Worm (Caenorhabditis elegans) whole organism, young adult: ENCODE measurements around the gene frpr-16.

ENCODE experiments used
- C06A6.2 ChIP-seq: fragments of 200-800 bp; sonication (Bioruptor generic); conservative IDR thresholded peaks from 2 replicates; pipeline ENCODE4 v1.3.6; 2022; ENCODE audit warnings: missing genetic modification characterization, missing compliant biosample characterization
- F23B12.7 ChIP-seq: sonication (generic microtip); optimal IDR thresholded peaks from 2 replicates; lab custom pipeline; 2017; ENCODE audit warnings: missing genetic modification characterization, mild to moderate bottlenecking, missing compliant biosample characterization, antibody characterized with exemption, moderate library complexity; ENCODE audit not compliant: insufficient read depth
- F52B5.7 ChIP-seq: sonication (generic microtip); optimal IDR thresholded peaks from 2 replicates; lab custom pipeline; 2016; ENCODE audit warnings: mild to moderate bottlenecking, missing genetic modification characterization, missing compliant biosample characterization
- F57A8.1 ChIP-seq: fragments of 200-800 bp; sonication (Bioruptor generic); optimal IDR thresholded peaks from 2 replicates; lab custom pipeline; 2018; ENCODE audit warnings: mild to moderate bottlenecking, missing genetic modification characterization, moderate library complexity, missing compliant biosample characterization
- T07F8.4 ChIP-seq: sonication (generic microtip); optimal IDR thresholded peaks from 2 replicates; lab custom pipeline; 2016; ENCODE audit warnings: mild to moderate bottlenecking, missing genetic modification characterization, moderate library complexity, missing compliant biosample characterization
- Y53F4B.3 ChIP-seq: fragments of 200-800 bp; sonication (Bioruptor generic); IDR thresholded peaks from 2 replicates; pipeline ENCODE4 v1.3.6; 2022; ENCODE audit warnings: missing genetic modification reagents, missing genetic modification characterization, missing compliant biosample characterization
- Y95B8A.8 ChIP-seq: fragments of 200-800 bp; sonication (Bioruptor generic); IDR thresholded peaks from 2 replicates; pipeline ENCODE4 v1.3.6; 2022; ENCODE audit warnings: missing genetic modification reagents, missing genetic modification characterization, missing compliant biosample characterization
- aptf-2 ChIP-seq: fragments of 200-800 bp; sonication (Bioruptor generic); conservative IDR thresholded peaks from 2 replicates; pipeline ENCODE4 v1.3.6; 2022; ENCODE audit warnings: missing genetic modification reagents, missing genetic modification characterization, missing compliant biosample characterization
- attf-5 ChIP-seq: fragments of 200-800 bp; sonication (Bioruptor generic); optimal IDR thresholded peaks from 2 replicates; lab custom pipeline; 2018; ENCODE audit warnings: mild to moderate bottlenecking, missing genetic modification characterization, missing compliant biosample characterization
- bed-1 ChIP-seq: fragments of 200-800 bp; sonication (Bioruptor generic); IDR thresholded peaks from 2 replicates; pipeline ENCODE4 v1.3.6; 2022; ENCODE audit warnings: missing genetic modification reagents, missing genetic modification characterization, missing compliant biosample characterization
- ceh-79 ChIP-seq: sonication (generic microtip); optimal IDR thresholded peaks from 2 replicates; lab custom pipeline; 2017; ENCODE audit warnings: mild to moderate bottlenecking, missing genetic modification characterization, missing compliant biosample characterization
- chd-7 ChIP-seq: sonication (generic microtip); optimal IDR thresholded peaks from 2 replicates; lab custom pipeline; 2016; ENCODE audit warnings: mild to moderate bottlenecking, missing genetic modification characterization, moderate library complexity, missing compliant biosample characterization
- ekl-4 ChIP-seq: fragments of 200-800 bp; sonication (Bioruptor generic); IDR thresholded peaks from 2 replicates; pipeline ENCODE4 v1.3.6; 2022; ENCODE audit warnings: missing genetic modification reagents, missing genetic modification characterization, missing compliant biosample characterization
- gei-17 ChIP-seq: fragments of 200-800 bp; sonication (Bioruptor generic); optimal IDR thresholded peaks from 2 replicates; lab custom pipeline; 2018; ENCODE audit warnings: mild to moderate bottlenecking, missing genetic modification characterization, missing compliant biosample characterization
- him-1 ChIP-seq: sonication (generic microtip); optimal IDR thresholded peaks from 2 replicates; lab custom pipeline; 2016; ENCODE audit warnings: missing genotype, missing genetic modification reagents, missing genetic modification characterization, missing compliant biosample characterization
- hlh-12 ChIP-seq: sonication (generic microtip); optimal IDR thresholded peaks from 2 replicates; lab custom pipeline; 2016; ENCODE audit warnings: missing genetic modification characterization, missing compliant biosample characterization
- hlh-26 ChIP-seq: fragments of 200-800 bp; sonication (Bioruptor generic); conservative IDR thresholded peaks from 2 replicates; pipeline ENCODE4 v1.3.6; 2022; ENCODE audit warnings: missing genetic modification reagents, missing genetic modification characterization, missing compliant biosample characterization
- hmg-1.2 ChIP-seq: fragments of 200-800 bp; sonication (Bioruptor generic); IDR thresholded peaks from 2 replicates; pipeline ENCODE4 v1.3.6; 2022; ENCODE audit warnings: missing genetic modification reagents, missing genetic modification characterization, missing compliant biosample characterization
- hmg-20 ChIP-seq: fragments of 200-800 bp; sonication (Bioruptor generic); IDR thresholded peaks from 2 replicates; pipeline ENCODE4 v1.3.6; 2022; ENCODE audit warnings: missing genetic modification reagents, missing genetic modification characterization, missing compliant biosample characterization
- lag-1 ChIP-seq: fragments of 200-800 bp; sonication (Bioruptor generic); IDR thresholded peaks from 2 replicates; pipeline ENCODE4 v1.3.6; 2022; ENCODE audit warnings: missing genetic modification reagents, missing genetic modification characterization, missing compliant biosample characterization
- let-526 ChIP-seq: fragments of 200-800 bp; sonication (Bioruptor generic); IDR thresholded peaks from 2 replicates; pipeline ENCODE4 v1.3.6; 2022; ENCODE audit warnings: missing genetic modification reagents, missing genetic modification characterization, missing compliant biosample characterization
- let-607 ChIP-seq, 2 experiments: fragments of 200-800 bp in 1 of 2; sonication (Bioruptor generic) in 1 of 2; sonication (generic microtip) in 1 of 2; optimal IDR thresholded peaks; 2 replicates each; lab custom pipeline; 2016 to 2018; ENCODE audit warnings: mild to moderate bottlenecking in 2 of 2, missing compliant biosample characterization in 2 of 2, missing genetic modification characterization in 2 of 2, moderate library complexity in 2 of 2, missing genotype in 1 of 2
- lin-26 ChIP-seq: fragments of 200-800 bp; sonication (Bioruptor generic); IDR thresholded peaks from 2 replicates; pipeline ENCODE4 v1.3.6; 2022; ENCODE audit warnings: missing genetic modification reagents, missing genetic modification characterization, missing compliant biosample characterization
- lin-35 ChIP-seq, 3 experiments: fragments of 150-350 bp in 2 of 3; sonication (generic microtip) in 1 of 3; optimal IDR thresholded peaks; 2 replicates each; lab custom pipeline; 2014 to 2018; ENCODE audit warnings: missing biosample characterization in 3 of 3, missing genetic modification characterization in 3 of 3, missing genetic modification reagents in 3 of 3
- lin-40 ChIP-seq: sonication (generic microtip); optimal IDR thresholded peaks from 2 replicates; lab custom pipeline; 2016; ENCODE audit warnings: missing genetic modification characterization, mild to moderate bottlenecking, missing compliant biosample characterization, missing genotype, missing genetic modification reagents
- lin-54 ChIP-seq: fragments of 200-800 bp; sonication (Bioruptor generic); optimal IDR thresholded peaks from 2 replicates; lab custom pipeline; 2018; ENCODE audit warnings: mild to moderate bottlenecking, missing genetic modification characterization, missing compliant biosample characterization
- madf-6 ChIP-seq: fragments of 200-800 bp; sonication (Bioruptor generic); IDR thresholded peaks from 2 replicates; pipeline ENCODE4 v1.3.6; 2022; ENCODE audit warnings: missing genetic modification reagents, missing genetic modification characterization, missing compliant biosample characterization
- madf-8 ChIP-seq: fragments of 200-800 bp; sonication (Bioruptor generic); conservative IDR thresholded peaks from 2 replicates; pipeline ENCODE4 v1.3.6; 2022; ENCODE audit warnings: missing genetic modification reagents, missing genetic modification characterization, missing compliant biosample characterization
- mcd-1 ChIP-seq: fragments of 200-800 bp; sonication (Bioruptor generic); IDR thresholded peaks from 2 replicates; pipeline ENCODE4 v1.3.6; 2022; ENCODE audit warnings: missing genetic modification reagents, missing genetic modification characterization, missing compliant biosample characterization
- mel-28 ChIP-seq: sonication (generic microtip); optimal IDR thresholded peaks from 2 replicates; lab custom pipeline; 2016; ENCODE audit warnings: borderline replicate concordance, mild to moderate bottlenecking, missing genetic modification characterization, missing compliant biosample characterization
- mxl-1 ChIP-seq: sonication (generic microtip); optimal IDR thresholded peaks from 2 replicates; lab custom pipeline; 2016; ENCODE audit warnings: missing genetic modification characterization, missing compliant biosample characterization
- nfya-2 ChIP-seq: fragments of 200-800 bp; sonication (Bioruptor generic); IDR thresholded peaks from 2 replicates; pipeline ENCODE4 v1.3.6; 2022; ENCODE audit warnings: missing genetic modification reagents, missing genetic modification characterization, missing compliant biosample characterization
- nhr-80 ChIP-seq: sonication (generic microtip); optimal IDR thresholded peaks from 2 replicates; lab custom pipeline; 2016; ENCODE audit warnings: missing genetic modification characterization, missing compliant biosample characterization
- pha-4 ChIP-seq: fragments of 150-350 bp; sonication (generic microtip); optimal IDR thresholded peaks from 2 replicates; lab custom pipeline; 2014; ENCODE audit warnings: missing biosample characterization, missing genetic modification reagents, missing genetic modification characterization
- rpc-1 ChIP-seq, 2 experiments: fragments of 150-350 bp in 1 of 2; sonication (generic microtip) in 1 of 2; optimal IDR thresholded peaks; 2 replicates each; lab custom pipeline; 2014 to 2018; ENCODE audit warnings: missing biosample characterization in 1 of 2, missing genetic modification characterization in 1 of 2, missing genetic modification reagents in 1 of 2, missing genotype in 1 of 2
- snpc-1.1 ChIP-seq: sonication (generic microtip); optimal IDR thresholded peaks from 2 replicates; lab custom pipeline; 2017; ENCODE audit warnings: missing genetic modification characterization, mild to moderate bottlenecking, missing compliant biosample characterization, antibody characterized with exemption, moderate library complexity, missing genotype, missing genetic modification reagents; ENCODE audit not compliant: insufficient read depth
- somi-1 ChIP-seq: fragments of 200-800 bp; sonication (Bioruptor generic); optimal IDR thresholded peaks from 2 replicates; lab custom pipeline; 2018; ENCODE audit warnings: mild to moderate bottlenecking, missing genetic modification characterization, missing compliant biosample characterization
- tlf-1 ChIP-seq: fragments of 200-800 bp; sonication (Bioruptor generic); optimal IDR thresholded peaks from 2 replicates; lab custom pipeline; 2018; ENCODE audit warnings: mild to moderate bottlenecking, missing genetic modification characterization, missing compliant biosample characterization
- xnd-1 ChIP-seq: sonication (generic microtip); optimal IDR thresholded peaks from 2 replicates; lab custom pipeline; 2016; ENCODE audit warnings: missing genotype, missing genetic modification reagents, missing genetic modification characterization, missing compliant biosample characterization
- ztf-26 ChIP-seq: sonication (generic microtip); optimal IDR thresholded peaks from 2 replicates; lab custom pipeline; 2017; ENCODE audit warnings: missing genetic modification characterization, missing compliant biosample characterization
- ztf-28 ChIP-seq: fragments of 200-800 bp; sonication (Bioruptor generic); IDR thresholded peaks from 2 replicates; pipeline ENCODE4 v1.3.6; 2022; ENCODE audit warnings: missing genetic modification reagents, missing genetic modification characterization, missing compliant biosample characterization
- ztf-6 ChIP-seq: fragments of 200-800 bp; sonication (Bioruptor generic); IDR thresholded peaks from 2 replicates; pipeline ENCODE4 v1.3.6; 2022; ENCODE audit warnings: missing genetic modification reagents, missing genetic modification characterization, missing compliant biosample characterization

frpr-16 gene

ce11 chrII:5997257-5997656 lies 33.7 kb downstream of the frpr-16 start, which contains the start of gene ins-5:
Gene ins-5 (plus strand): TSS chrII:5997557.
- TF ChIP-seq pha-4 (no peak), madf-8 (no peak), ceh-79 (tag; lab: Kevin White, UChicago) (no peak), hlh-26 (GFP tag; lab: Robert Waterston, UW) (no peak), hmg-1.2 (GFP tag; lab: Robert Waterston, UW) (no peak), tlf-1 (GFP tag; lab: Kevin White, UChicago) (no peak)

ce11 chrII:5996066-5996465 lies 34.9 kb downstream of the frpr-16 start, which contains the start of gene ins-4:
Gene ins-4 (plus strand): TSS chrII:5996366.
- TF ChIP-seq Y53F4B.3 (GFP tag; lab: Robert Waterston, UW) (no peak), T07F8.4 (no peak), let-607 (tag; optimal IDR thresholded peaks at IDR 0.05; lab: Kevin White, UChicago) (no peak), lin-26 (GFP tag; lab: Robert Waterston, UW) (no peak), attf-5 (GFP tag; lab: Kevin White, UChicago) (no peak), somi-1 (GFP tag; lab: Kevin White, UChicago) (no peak), F57A8.1 (GFP tag; lab: Kevin White, UChicago) (no peak), mxl-1 (tag; lab: Kevin White, UChicago) (no peak), ekl-4 (no peak), madf-6 (GFP tag; lab: Robert Waterston, UW) (no peak), mel-28 (tag; lab: Kevin White, UChicago) (no peak), lin-35 (GFP tag; optimal IDR thresholded peaks at IDR 0.05; lab: Kevin White, UChicago) (no peak), C06A6.2 (GFP tag; lab: Robert Waterston, UW) (no peak), lin-54 (GFP tag; lab: Kevin White, UChicago) (no peak), lin-40 (tag; lab: Kevin White, UChicago) (no peak), snpc-1.1 (tag; lab: Kevin White, UChicago) (no peak), bed-1 (GFP tag; lab: Robert Waterston, UW) (no peak), F52B5.7 (tag; lab: Kevin White, UChicago) (no peak)

ce11 chrII:5990668-5991067 lies 40.3 kb downstream of the frpr-16 start, which contains the start of gene ins-3:
Gene ins-3 (minus strand): TSS chrII:5990768.
- no peak for TF ChIP-seq gei-17 (GFP tag; lab: Kevin White, UChicago)
- TF ChIP-seq F23B12.7 (tag; lab: Kevin White, UChicago) = no peak
- no peak for TF ChIP-seq xnd-1 (tag; lab: Kevin White, UChicago)
- no peak for TF ChIP-seq madf-8
- no peak for TF ChIP-seq lin-40 (tag; lab: Kevin White, UChicago)
- no peak for TF ChIP-seq nfya-2 (GFP tag; lab: Robert Waterston, UW)
- TF ChIP-seq nhr-80 = no peak
- no peak for TF ChIP-seq ztf-6 (GFP tag; lab: Robert Waterston, UW)
- no peak for TF ChIP-seq chd-7
- TF ChIP-seq let-526 (GFP tag; lab: Robert Waterston, UW) = no peak
- TF ChIP-seq hmg-20 (GFP tag; lab: Robert Waterston, UW) = no peak
- no peak for TF ChIP-seq bed-1 (GFP tag; lab: Robert Waterston, UW)
- TF ChIP-seq aptf-2 (GFP tag; lab: Robert Waterston, UW) = no peak

ce11 chrII:5988224-5988623 lies 42.8 kb downstream of the frpr-16 start, which contains the start of gene ins-2:
Gene ins-2 (plus strand): TSS chrII:5988524.
- TF ChIP-seq rpc-1 (optimal IDR thresholded peaks at IDR 0.05; lab: Kevin White, UChicago) (no peak), rpc-1 (tag; optimal IDR thresholded peaks at IDR 0.05; lab: Kevin White, UChicago) (no peak), lag-1 (GFP tag; lab: Robert Waterston, UW) (no peak), Y95B8A.8 (GFP tag; lab: Robert Waterston, UW) (no peak), ceh-79 (tag; lab: Kevin White, UChicago) (no peak), mcd-1 (no peak), mxl-1 (tag; lab: Kevin White, UChicago) (no peak), ztf-6 (GFP tag; lab: Robert Waterston, UW) (no peak), ztf-28 (GFP tag; lab: Robert Waterston, UW) (no peak), ztf-26 (tag; lab: Kevin White, UChicago) (no peak), him-1 (no peak), hlh-12 (tag; lab: Kevin White, UChicago) (no peak)
- TF ChIP-seq, all 124 proteins: peak for 0
